Fruit fly (Drosophila melanogaster) whole organism, embryonic: Measurements from ENCODE around the gene CG31121.

Experiments used
- ATbp ChIP-seq: fragments of 200-800 bp; sonication (Bioruptor generic); optimal IDR thresholded peaks from 2 replicates; lab custom pipeline; 2017; ENCODE audit warnings: missing biosample characterization, mild to moderate bottlenecking, missing genetic modification characterization, missing genetic modification reagents
- BtbVII ChIP-seq: fragments of 200-800 bp; sonication (Bioruptor generic); optimal IDR thresholded peaks from 3 replicates; lab custom pipeline; 2017; ENCODE audit warnings: missing biosample characterization, mild to moderate bottlenecking, missing genetic modification characterization
- CG10267 ChIP-seq: fragments of 200-800 bp; sonication (Bioruptor generic); optimal IDR thresholded peaks from 2 replicates; lab custom pipeline; 2018; ENCODE audit warnings: missing biosample characterization, mild to moderate bottlenecking, missing genetic modification characterization, moderate library complexity
- CG10654 ChIP-seq: fragments of 200-800 bp; sonication (Bioruptor generic); optimal IDR thresholded peaks from 2 replicates; lab custom pipeline; 2016; ENCODE audit warnings: missing biosample characterization, missing genetic modification characterization
- CG11085 ChIP-seq: fragments of 200-800 bp; sonication (Bioruptor generic); IDR thresholded peaks from 2 replicates; pipeline ENCODE4 v1.3.6; 2022; ENCODE audit warnings: missing biosample characterization, missing genetic modification characterization
- CG11247 ChIP-seq: fragments of 200-800 bp; sonication (Bioruptor generic); IDR thresholded peaks from 2 replicates; pipeline ENCODE4 v1.3.6; 2022; ENCODE audit warnings: missing biosample characterization, missing genetic modification characterization
- CG11696 ChIP-seq: fragments of 200-800 bp; sonication (Bioruptor generic); IDR thresholded peaks from 2 replicates; pipeline ENCODE4 v1.3.6; 2022; ENCODE audit warnings: missing biosample characterization, missing genetic modification characterization
- CG12071 ChIP-seq: fragments of 200-800 bp; sonication (Bioruptor generic); optimal IDR thresholded peaks from 3 replicates; lab custom pipeline; 2018; ENCODE audit warnings: missing biosample characterization, mild to moderate bottlenecking, missing genetic modification characterization
- CG12659 ChIP-seq: fragments of 200-800 bp; sonication (Bioruptor generic); optimal IDR thresholded peaks from 3 replicates; lab custom pipeline; 2017; ENCODE audit warnings: mild to moderate bottlenecking, missing biosample characterization, missing genetic modification reagents, missing genetic modification characterization
- CG1603 ChIP-seq: fragments of 200-800 bp; sonication (Bioruptor generic); optimal IDR thresholded peaks from 2 replicates; lab custom pipeline; 2019; ENCODE audit warnings: missing biosample characterization, mild to moderate bottlenecking, missing genetic modification characterization, moderate library complexity
- CG1647 ChIP-seq: fragments of 200-800 bp; sonication (Bioruptor generic); optimal IDR thresholded peaks from 3 replicates; lab custom pipeline; 2016; ENCODE audit warnings: missing biosample characterization, missing genetic modification characterization
- CG17385 ChIP-seq: fragments of 200-800 bp; sonication (Bioruptor generic); optimal IDR thresholded peaks from 3 replicates; lab custom pipeline; 2018; ENCODE audit warnings: missing biosample characterization, mild to moderate bottlenecking, missing genetic modification characterization
- CG17612 ChIP-seq: fragments of 200-800 bp; sonication (Bioruptor generic); IDR thresholded peaks from 2 replicates; pipeline ENCODE4 v1.3.6; 2022; ENCODE audit warnings: missing biosample characterization, missing genetic modification characterization
- CG2202 ChIP-seq: fragments of 200-800 bp; sonication (Bioruptor generic); optimal IDR thresholded peaks from 2 replicates; lab custom pipeline; 2018; ENCODE audit warnings: missing biosample characterization, mild to moderate bottlenecking, missing genetic modification characterization
- CG30020 ChIP-seq: fragments of 200-800 bp; optimal IDR thresholded peaks from 2 replicates; lab custom pipeline; 2019; ENCODE audit warnings: missing biosample characterization, mild to moderate bottlenecking, missing genetic modification characterization, moderate library complexity
- CG3407 ChIP-seq: fragments of 200-800 bp; sonication (Bioruptor generic); optimal IDR thresholded peaks from 2 replicates; lab custom pipeline; 2018; ENCODE audit warnings: missing biosample characterization, mild to moderate bottlenecking, missing genetic modification characterization
- CG42726 ChIP-seq: fragments of 200-800 bp; sonication (Bioruptor generic); IDR thresholded peaks from 2 replicates; pipeline ENCODE4 v1.3.6; 2022; ENCODE audit warnings: missing biosample characterization, missing genetic modification characterization; ENCODE audit not compliant: partially characterized antibody
- CG4820 ChIP-seq: fragments of 200-800 bp; sonication (Bioruptor generic); optimal IDR thresholded peaks from 3 replicates; lab custom pipeline; 2016; ENCODE audit warnings: missing biosample characterization, missing genetic modification characterization
- CG4854 ChIP-seq: fragments of 200-800 bp; sonication (Bioruptor generic); optimal IDR thresholded peaks from 2 replicates; lab custom pipeline; 2016; ENCODE audit warnings: missing biosample characterization, missing genetic modification characterization, inconsistent platforms
- CG6175 ChIP-seq: fragments of 200-800 bp; sonication (Bioruptor generic); IDR thresholded peaks from 3 replicates; pipeline ENCODE4 v1.3.6; 2022; ENCODE audit warnings: missing biosample characterization, missing genetic modification characterization
- CHES-1-like ChIP-seq: fragments of 200-800 bp; sonication (Bioruptor generic); optimal IDR thresholded peaks from 2 replicates; lab custom pipeline; 2016; ENCODE audit warnings: missing biosample characterization, missing genetic modification characterization
- Deaf1 ChIP-seq: fragments of 200-800 bp; optimal IDR thresholded peaks from 3 replicates; lab custom pipeline; 2019; ENCODE audit warnings: missing biosample characterization, mild to moderate bottlenecking, missing genetic modification characterization, moderate library complexity
- Dip2 ChIP-seq: fragments of 200-800 bp; sonication (Bioruptor generic); IDR thresholded peaks from 2 replicates; pipeline ENCODE4 v1.3.6; 2022; ENCODE audit warnings: missing biosample characterization, missing genetic modification characterization
- ERR ChIP-seq: fragments of 200-800 bp; sonication (Bioruptor generic); optimal IDR thresholded peaks from 2 replicates; lab custom pipeline; 2016; ENCODE audit warnings: missing biosample characterization, missing genetic modification characterization
- Ets97D ChIP-seq: fragments of 200-800 bp; sonication (Bioruptor generic); optimal IDR thresholded peaks from 3 replicates; lab custom pipeline; 2016; ENCODE audit warnings: missing biosample characterization, missing genetic modification characterization
- H15 ChIP-seq: fragments of 200-800 bp; sonication (Bioruptor generic); IDR thresholded peaks from 3 replicates; pipeline ENCODE4 v1.3.6; 2022; ENCODE audit warnings: missing biosample characterization, missing genetic modification characterization
- MTF-1 ChIP-seq: fragments of 200-800 bp; sonication (Bioruptor generic); optimal IDR thresholded peaks from 2 replicates; lab custom pipeline; 2018; ENCODE audit warnings: missing biosample characterization, mild to moderate bottlenecking, missing genetic modification characterization, borderline replicate concordance
- Med ChIP-seq: fragments of 200-800 bp; sonication (Bioruptor generic); peaks from one replicate; lab custom pipeline; 2016; ENCODE audit warnings: missing biosample characterization, missing genetic modification characterization, mild to moderate bottlenecking, inconsistent platforms, moderate library complexity
- Neu2 ChIP-seq: fragments of 200-800 bp; sonication (Bioruptor generic); optimal IDR thresholded peaks from 3 replicates; lab custom pipeline; 2016; ENCODE audit warnings: missing biosample characterization, missing genetic modification characterization, borderline replicate concordance
- Oli ChIP-seq: fragments of 200-800 bp; sonication (Bioruptor generic); optimal IDR thresholded peaks from 2 replicates; lab custom pipeline; 2018; ENCODE audit warnings: missing biosample characterization, mild to moderate bottlenecking, missing genetic modification characterization, moderate library complexity
- Optix ChIP-seq: fragments of 200-800 bp; sonication (Bioruptor generic); IDR thresholded peaks from 3 replicates; pipeline ENCODE4 v1.3.6; 2022; ENCODE audit warnings: missing biosample characterization, missing genetic modification characterization
- Scr ChIP-seq: fragments of 200-800 bp; sonication (Bioruptor generic); IDR thresholded peaks from 2 replicates; pipeline ENCODE4 v1.3.6; 2022; ENCODE audit warnings: missing biosample characterization, missing genetic modification characterization; ENCODE audit not compliant: partially characterized antibody
- ash1 ChIP-seq: fragments of 200-800 bp; sonication (Bioruptor generic); optimal IDR thresholded peaks from 2 replicates; lab custom pipeline; 2018; ENCODE audit warnings: missing biosample characterization, mild to moderate bottlenecking, missing genetic modification characterization
- az2 ChIP-seq: fragments of 200-800 bp; sonication (Bioruptor generic); optimal IDR thresholded peaks from 3 replicates; lab custom pipeline; 2016; ENCODE audit warnings: missing biosample characterization, missing genetic modification characterization
- bcd ChIP-seq: fragments of 200-800 bp; sonication (Bioruptor generic); optimal IDR thresholded peaks from 2 replicates; lab custom pipeline; 2017; ENCODE audit warnings: missing biosample characterization, mild to moderate bottlenecking, missing genetic modification characterization
- br ChIP-seq: fragments of >200 bp; optimal IDR thresholded peaks from 2 replicates; lab custom pipeline; 2017
- btn ChIP-seq: fragments of 200-800 bp; sonication (Bioruptor generic); optimal IDR thresholded peaks from 2 replicates; lab custom pipeline; 2016; ENCODE audit warnings: missing biosample characterization, missing genetic modification characterization
- cad ChIP-seq: fragments of >200 bp; optimal IDR thresholded peaks from 2 replicates; lab custom pipeline; 2017; ENCODE audit warnings: missing biosample characterization, missing genetic modification characterization
- cg ChIP-seq: fragments of 200-800 bp; sonication (Bioruptor generic); optimal IDR thresholded peaks from 3 replicates; lab custom pipeline; 2019; ENCODE audit warnings: missing biosample characterization, mild to moderate bottlenecking, missing genetic modification characterization, moderate library complexity
- chinmo ChIP-seq: fragments of 200-800 bp; sonication (Bioruptor generic); IDR thresholded peaks from 4 replicates; pipeline ENCODE4 v1.3.6; 2022; ENCODE audit warnings: missing biosample characterization, missing genetic modification characterization; ENCODE audit not compliant: partially characterized antibody
- danr ChIP-seq: fragments of 200-800 bp; sonication (Bioruptor generic); IDR thresholded peaks from 2 replicates; pipeline ENCODE4 v1.3.6; 2022; ENCODE audit warnings: missing biosample characterization, missing genetic modification characterization
- dmrt99B ChIP-seq: fragments of 200-800 bp; sonication (Bioruptor generic); optimal IDR thresholded peaks from 2 replicates; lab custom pipeline; 2018; ENCODE audit warnings: missing biosample characterization, mild to moderate bottlenecking, missing genetic modification characterization, moderate library complexity
- dpn ChIP-seq, 2 experiments: fragments of 200-800 bp; sonication (Bioruptor generic); optimal IDR thresholded peaks; 3 replicates each; lab custom pipeline; 2016; ENCODE audit warnings: missing biosample characterization in 2 of 2, missing genetic modification characterization in 2 of 2
- oc ChIP-seq: fragments of 200-800 bp; sonication (Bioruptor generic); optimal IDR thresholded peaks from 2 replicates; lab custom pipeline; 2018; ENCODE audit warnings: missing biosample characterization, mild to moderate bottlenecking, missing genetic modification characterization, moderate library complexity
- peb ChIP-seq: fragments of 200-800 bp; sonication (Bioruptor generic); IDR thresholded peaks from 2 replicates; pipeline ENCODE4 v1.3.6; 2022; ENCODE audit warnings: missing biosample characterization, missing genetic modification characterization
- pita ChIP-seq: fragments of 200-800 bp; sonication (Bioruptor generic); optimal IDR thresholded peaks from 2 replicates; lab custom pipeline; 2017; ENCODE audit warnings: missing biosample characterization, mild to moderate bottlenecking, missing genetic modification characterization
- rib ChIP-seq: fragments of 200-800 bp; sonication (Bioruptor generic); IDR thresholded peaks from 2 replicates; pipeline ENCODE4 v1.3.6; 2022; ENCODE audit warnings: missing biosample characterization, missing genetic modification characterization
- toy ChIP-seq: fragments of 200-800 bp; sonication (Bioruptor generic); IDR thresholded peaks from 2 replicates; pipeline ENCODE4 v1.3.6; 2022; ENCODE audit warnings: missing biosample characterization, missing genetic modification characterization
- vvl ChIP-seq: fragments of 200-800 bp; sonication (Bioruptor generic); IDR thresholded peaks from 2 replicates; pipeline ENCODE4 v1.3.6; 2022; ENCODE audit warnings: missing biosample characterization, missing genetic modification characterization
- zfh1 ChIP-seq: fragments of 200-800 bp; sonication (Bioruptor generic); IDR thresholded peaks from 3 replicates; pipeline ENCODE4 v1.3.6; 2022; ENCODE audit warnings: missing biosample characterization, missing genetic modification characterization

CG31121 gene

dm6 chr3R:24893320-24893955 lies 967 bp downstream of the CG31121 start (continued):
- TF ChIP-seq CG10267 (tag; lab: Kevin White, UChicago) (peak; percentile 91), pita (no peak), CG11085 (GFP tag; lab: Robert Waterston, UW) (0 out of 2 replicates have a peak, but pooled peaks have one; percentile 13), Neu2 (GFP tag; lab: Kevin White, UChicago) (no peak), Scr (GFP tag; lab: Robert Waterston, UW) (no peak), CG17612 (no peak), CG42726 (no peak), H15 (GFP tag; lab: Robert Waterston, UW) (peak; percentile 28; the same call in 1 of the 3 replicates), Optix (no peak), rib (no peak), CG1603 (tag; lab: Kevin White, UChicago) (no peak), CG10654 (GFP tag; lab: Kevin White, UChicago) (peak; percentile 62), MTF-1 (GFP tag; lab: Kevin White, UChicago) (peak; percentile 40), Ets97D (GFP tag; lab: Kevin White, UChicago) (no peak), dmrt99B (tag; lab: Kevin White, UChicago) (peak; percentile 92), oc (peak; percentile 63), CG11696 (GFP tag; lab: Robert Waterston, UW) (peak; percentile 57), Dip2 (GFP tag; lab: Robert Waterston, UW) (no peak), CG4820 (GFP tag; lab: Kevin White, UChicago) (peak; percentile 58), BtbVII (GFP tag; lab: Kevin White, UChicago) (peak; percentile 70), cg (GFP tag; lab: Kevin White, UChicago) (no peak), ash1 (no peak), CG1647 (GFP tag; lab: Kevin White, UChicago) (no peak), Deaf1 (tag; lab: Kevin White, UChicago) (peak; percentile 69), az2 (peak; percentile 67), CHES-1-like (GFP tag; lab: Kevin White, UChicago) (no peak), Oli (tag; lab: Kevin White, UChicago) (peak; percentile 78), btn (GFP tag; lab: Kevin White, UChicago) (no peak), toy (GFP tag; lab: Robert Waterston, UW) (no peak), zfh1 (peak; percentile 66; the same call in 2 of the 3 replicates), dpn (GFP tag; optimal IDR thresholded peaks at IDR 0.05; lab: Kevin White, UChicago) (peak in 1 of 2 experiments; percentile 58), CG17385 (GFP tag; lab: Kevin White, UChicago) (peak; percentile 74), CG30020 (tag; lab: Kevin White, UChicago) (peak; percentile 73), bcd (peak; percentile 80), CG11247 (0 out of 2 replicates have a peak, but pooled peaks have one; percentile 14), CG12659 (GFP tag; lab: Kevin White, UChicago) (peak; percentile 75), ERR (no peak), vvl (GFP tag; lab: Robert Waterston, UW) (peak; percentile 83), peb (GFP tag; lab: Robert Waterston, UW) (peak; percentile 35; the same call in 1 of the 2 replicates), ATbp (GFP tag; lab: Kevin White, UChicago) (peak; percentile 52), Med (GFP tag; lab: Kevin White, UChicago) (peak; percentile 58), CG2202 (tag; lab: Kevin White, UChicago) (peak; percentile 47), CG12071 (no peak), cad (no peak), br (lab: Kevin White, UChicago) (no peak), CG6175 (no peak), CG3407 (GFP tag; lab: Kevin White, UChicago) (peak; percentile 53), chinmo (GFP tag; lab: Robert Waterston, UW) (peak; percentile 56; the same call in 1 of the 4 replicates), danr (GFP tag; lab: Robert Waterston, UW) (no peak; the same call in 1 of the 2 replicates), CG4854 (GFP tag; lab: Kevin White, UChicago) (no peak)
